Worm (Caenorhabditis elegans) whole organism, midembryonic: ENCODE results near the gene F53B1.8.

Experiments
- T22C8.4 ChIP-seq: fragments of 200-800 bp; sonication (Bioruptor generic); IDR thresholded peaks from 2 replicates; pipeline ENCODE4 v1.3.6; 2022; ENCODE audit warnings: missing genetic modification characterization, missing compliant biosample characterization
- cog-1 ChIP-seq: sonication (generic microtip); optimal IDR thresholded peaks from 2 replicates; lab custom pipeline; 2016; ENCODE audit warnings: missing genetic modification characterization, missing compliant biosample characterization
- flt-1 ChIP-seq: fragments of 200-800 bp; sonication (Bioruptor generic); IDR thresholded peaks from 2 replicates; pipeline ENCODE4 v1.3.6; 2022; ENCODE audit warnings: missing genetic modification characterization, missing compliant biosample characterization
- klf-2 ChIP-seq: fragments of 200-800 bp; sonication (Bioruptor generic); conservative IDR thresholded peaks from 2 replicates; pipeline ENCODE4 v1.3.6; 2022; ENCODE audit warnings: missing genetic modification reagents, missing genetic modification characterization, missing compliant biosample characterization
- med-1 ChIP-seq: sonication (generic microtip); optimal IDR thresholded peaks from 2 replicates; lab custom pipeline; 2017; ENCODE audit warnings: missing genetic modification characterization, mild to moderate bottlenecking, missing compliant biosample characterization, antibody characterized with exemption, missing genetic modification reagents; ENCODE audit not compliant: insufficient read depth
- ref-1 ChIP-seq: fragments of 200-800 bp; sonication (Bioruptor generic); conservative IDR thresholded peaks from 2 replicates; pipeline ENCODE4 v1.3.6; 2022; ENCODE audit warnings: missing genetic modification reagents, missing genetic modification characterization, missing compliant biosample characterization
- tab-1 ChIP-seq: fragments of 200-800 bp; sonication (Bioruptor generic); IDR thresholded peaks from 2 replicates; pipeline ENCODE4 v1.3.6; 2022; ENCODE audit warnings: missing genetic modification characterization, missing compliant biosample characterization
- ztf-23 ChIP-seq: fragments of 200-800 bp; sonication (Bioruptor generic); IDR thresholded peaks from 2 replicates; pipeline ENCODE4 v1.3.6; 2022; ENCODE audit warnings: missing genetic modification reagents, missing genetic modification characterization, missing compliant biosample characterization
- ztf-29 ChIP-seq: fragments of 200-800 bp; sonication (Bioruptor generic); IDR thresholded peaks from 2 replicates; pipeline ENCODE4 v1.3.6; 2022; ENCODE audit warnings: missing genetic modification reagents, missing genetic modification characterization, missing compliant biosample characterization

The F53B1.8 gene

DNA sequence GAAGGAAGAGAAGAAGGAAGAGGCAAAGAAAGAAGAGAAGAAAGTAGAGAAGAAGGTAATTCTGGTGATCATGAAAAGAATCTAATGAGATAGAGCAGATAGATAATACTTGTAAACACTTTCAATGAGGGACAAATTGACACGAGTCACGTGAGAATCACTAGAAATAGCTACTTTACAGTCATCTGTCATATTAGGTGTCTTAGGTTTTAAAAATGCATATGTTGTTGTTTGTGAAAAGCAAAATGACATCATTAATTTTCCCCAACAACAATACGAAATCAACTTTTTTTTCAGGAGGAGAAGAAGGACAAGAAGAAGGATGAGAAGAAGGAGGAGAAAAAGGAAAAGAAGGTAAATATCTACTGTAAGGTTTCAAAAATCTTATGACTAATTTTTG, 54.9 kb downstream of the F53B1.8 start:
- TF ChIP-seq ref-1 (GFP tag; lab: Robert Waterston, UW) (no peak), T22C8.4 (no peak), tab-1 (GFP tag; lab: Robert Waterston, UW) (no peak), ztf-23 (GFP tag; lab: Robert Waterston, UW) (no peak), flt-1 (no peak), ztf-29 (GFP tag; lab: Robert Waterston, UW) (no peak), med-1 (GFP tag; lab: Kevin White, UChicago) (no peak), klf-2 (GFP tag; lab: Robert Waterston, UW) (no peak), cog-1 (tag; lab: Kevin White, UChicago) (no peak)

DNA sequence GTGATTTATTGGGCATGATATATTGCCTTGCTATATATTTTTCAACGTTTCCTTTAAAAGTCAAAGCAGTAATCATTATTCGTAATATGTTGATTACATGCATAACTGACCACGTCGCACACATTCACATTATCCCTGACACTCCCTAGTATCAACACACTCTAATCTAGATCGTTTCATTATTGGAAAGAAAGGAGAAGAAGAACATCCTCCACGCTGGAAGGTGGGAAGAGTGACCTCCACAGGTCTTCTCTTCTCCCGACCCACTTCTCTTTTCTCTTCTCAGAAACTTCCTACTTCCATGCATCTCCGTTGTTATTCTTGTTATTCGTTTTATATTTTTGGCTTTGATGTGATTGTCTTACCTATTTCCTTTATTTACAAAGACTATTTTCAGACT, 56.0 kb downstream of the F53B1.8 start, which contains the start of gene txdc-12.2:
txdc-12.2 (plus strand) TSS at position 396 of the 400 bp plus-strand sequence.
- no peak for TF ChIP-seq klf-2 (GFP tag; lab: Robert Waterston, UW)
- TF ChIP-seq flt-1, result no peak
- no peak for TF ChIP-seq T22C8.4
- no peak for TF ChIP-seq cog-1 (tag; lab: Kevin White, UChicago)
- no peak for TF ChIP-seq ztf-29 (GFP tag; lab: Robert Waterston, UW)
- no peak for TF ChIP-seq ztf-23 (GFP tag; lab: Robert Waterston, UW)
- TF ChIP-seq tab-1 (GFP tag; lab: Robert Waterston, UW), result no peak
- TF ChIP-seq med-1 (GFP tag; lab: Kevin White, UChicago), result no peak
- no peak for TF ChIP-seq ref-1 (GFP tag; lab: Robert Waterston, UW)
